Fruit fly (Drosophila melanogaster) Kc167 (cell line): ENCODE data around the gene CG6380.

Experiments
- insv ChIP-seq: fragments of >200 bp; optimal IDR thresholded peaks from 3 replicates; lab custom pipeline; 2018; ENCODE audit warnings: missing external identifiers
- psq ChIP-seq: fragments of >200 bp; optimal IDR thresholded peaks from 2 replicates; lab custom pipeline; 2017; ENCODE audit warnings: missing external identifiers
- ttk ChIP-seq: sonication (Bioruptor generic); optimal IDR thresholded peaks from 2 replicates; lab custom pipeline; 2017; ENCODE audit warnings: missing external identifiers

The CG6380 gene

DNA sequence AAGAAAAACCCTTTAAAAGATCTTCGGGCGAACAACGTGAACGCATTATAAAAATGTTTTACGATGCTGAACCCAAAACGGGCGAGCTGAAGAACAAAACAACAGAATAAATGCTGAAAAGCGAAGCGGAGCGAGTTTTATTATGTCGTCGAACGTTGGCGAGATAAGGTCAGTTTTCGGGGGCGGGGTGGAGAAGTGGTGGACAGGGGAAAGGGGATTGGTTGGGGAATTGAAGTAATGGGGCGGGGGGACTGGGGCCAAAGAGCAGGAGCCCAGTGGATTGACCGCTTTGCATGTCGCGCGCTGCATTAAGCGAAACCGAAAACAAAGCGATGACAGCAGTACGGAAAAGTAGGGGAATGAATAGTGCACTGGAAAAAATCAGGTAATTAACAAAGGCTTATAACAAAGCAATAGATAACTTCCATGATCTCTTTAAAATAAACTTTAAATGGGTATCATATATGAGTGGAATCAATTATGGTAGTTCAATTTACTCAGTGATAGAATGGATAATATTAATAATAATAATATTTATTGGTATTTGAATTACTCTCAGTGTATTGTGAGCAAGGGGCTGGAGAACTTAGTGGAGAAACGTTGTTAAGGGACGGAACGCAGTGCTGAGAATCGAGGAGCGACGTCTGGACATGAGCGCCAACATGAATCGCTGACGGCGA is 48.8 kb downstream of the CG6380 start:
- TF ChIP-seq psq (lab: Kevin White, UChicago): no peak
- no peak for TF ChIP-seq insv (lab: Kevin White, UChicago)
- TF ChIP-seq ttk (lab: Kevin White, UChicago): no peak
